Worm (Caenorhabditis elegans): ENCODE measurements around the gene C03C10.5.
A peak's percentile ranks its signal among the peaks of the same experiment; 100 is the strongest.

The C03C10.5 gene

DNA sequence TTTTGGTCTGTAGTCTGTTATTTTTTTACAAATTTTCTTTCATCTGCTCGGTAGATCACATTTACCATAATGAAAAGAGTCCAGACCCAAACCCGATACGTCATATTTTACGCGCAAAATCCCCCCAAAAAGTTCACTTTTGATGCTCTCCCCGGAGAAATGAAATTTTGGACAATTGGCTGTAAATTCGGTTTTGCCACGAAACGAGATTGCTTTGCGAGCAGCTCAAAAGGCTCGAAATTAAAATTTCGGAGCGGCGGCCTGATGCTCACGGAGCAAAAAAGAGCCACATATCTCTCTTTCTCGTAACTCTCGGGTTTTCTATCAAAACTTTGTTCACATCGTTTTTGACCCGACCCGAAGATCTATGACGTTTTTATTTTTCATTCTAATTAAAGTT is 31.4 kb upstream of the C03C10.5 start:
- TF ChIP-seq ceh-16 (tag; optimal IDR thresholded peaks at IDR 0.05) (no peak), sma-3 (GFP tag; optimal IDR thresholded peaks at IDR 0.05) (no peak), fos-1 (tag; optimal IDR thresholded peaks at IDR 0.05) (no peak), mbf-1 (tag; optimal IDR thresholded peaks at IDR 0.05) (no peak), peb-1 (tag; optimal IDR thresholded peaks at IDR 0.05) (no peak), R02D3.7 (tag; optimal IDR thresholded peaks at IDR 0.05) (no peak), C34F6.9 (tag; optimal IDR thresholded peaks at IDR 0.05) (no peak), mdl-1 (tag; optimal IDR thresholded peaks at IDR 0.05) (no peak), gmeb-1 (tag; optimal IDR thresholded peaks at IDR 0.05) (no peak), nhr-21 (tag; optimal IDR thresholded peaks at IDR 0.05) (no peak), nhr-25 (tag; optimal IDR thresholded peaks at IDR 0.05) (no peak), ceh-82 (tag; optimal IDR thresholded peaks at IDR 0.05) (no peak), nhr-6 (tag; optimal IDR thresholded peaks at IDR 0.05) (no peak), nhr-10 (tag; optimal IDR thresholded peaks at IDR 0.05) (no peak), nhr-11 (tag; optimal IDR thresholded peaks at IDR 0.05) (no peak), ztf-4 (tag; optimal IDR thresholded peaks at IDR 0.05) (no peak), mab-5 (tag; optimal IDR thresholded peaks at IDR 0.05) (no peak), nhr-23 (tag; optimal IDR thresholded peaks at IDR 0.05) (no peak)

- TF ChIP-seq dmd-4 (tag; optimal IDR thresholded peaks at IDR 0.05) (no peak), ZK546.5 (tag; optimal IDR thresholded peaks at IDR 0.05) (no peak), skn-1 (tag; optimal IDR thresholded peaks at IDR 0.05) (no peak), nhr-6 (tag; optimal IDR thresholded peaks at IDR 0.05) (no peak), elt-3 (tag; optimal IDR thresholded peaks at IDR 0.05) (no peak), sma-3 (GFP tag; optimal IDR thresholded peaks at IDR 0.05) (no peak)
Measured at ce11 chrIII:4120386-4120785, 28.5 kb upstream of the C03C10.5 start.

DNA sequence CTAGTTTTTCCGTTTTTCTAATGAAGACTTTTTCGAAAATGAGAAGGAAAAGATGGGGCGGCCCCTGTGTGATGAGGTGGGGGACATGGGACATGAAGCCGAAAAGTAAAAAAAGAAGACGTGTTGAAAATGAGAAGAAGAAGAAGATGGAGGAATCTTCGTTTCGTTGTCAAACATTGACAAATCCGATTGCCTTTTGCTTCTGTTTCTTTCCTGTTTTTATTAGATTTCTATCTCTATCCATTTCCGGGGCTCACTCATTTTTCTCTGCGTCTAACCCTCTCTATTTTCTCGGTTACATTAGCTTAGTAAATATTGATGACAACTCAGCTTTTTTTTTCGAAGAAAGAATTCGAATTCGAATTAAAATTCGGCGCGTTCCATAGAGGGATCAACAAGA is 27.8 kb upstream of the C03C10.5 start:
- TF ChIP-seq elt-3 (tag; optimal IDR thresholded peaks at IDR 0.05) (no peak), ceh-82 (tag; optimal IDR thresholded peaks at IDR 0.05) (no peak), aly-2 (tag; optimal IDR thresholded peaks at IDR 0.05) (no peak), lin-11 (tag; optimal IDR thresholded peaks at IDR 0.05) (no peak), nhr-12 (tag; optimal IDR thresholded peaks at IDR 0.05) (no peak), C34F6.9 (tag; optimal IDR thresholded peaks at IDR 0.05) (no peak), fos-1 (tag; optimal IDR thresholded peaks at IDR 0.05) (no peak), F13H6.1 (tag; optimal IDR thresholded peaks at IDR 0.05) (no peak), nhr-6 (tag; optimal IDR thresholded peaks at IDR 0.05) (no peak), unc-39 (tag; optimal IDR thresholded peaks at IDR 0.05) (no peak), Y55F3AM.14 (GFP tag; optimal IDR thresholded peaks at IDR 0.05) (no peak), lin-39 (tag; optimal IDR thresholded peaks at IDR 0.05) (no peak), nhr-21 (tag; optimal IDR thresholded peaks at IDR 0.05) (no peak), nhr-25 (tag; optimal IDR thresholded peaks at IDR 0.05) (no peak)

DNA sequence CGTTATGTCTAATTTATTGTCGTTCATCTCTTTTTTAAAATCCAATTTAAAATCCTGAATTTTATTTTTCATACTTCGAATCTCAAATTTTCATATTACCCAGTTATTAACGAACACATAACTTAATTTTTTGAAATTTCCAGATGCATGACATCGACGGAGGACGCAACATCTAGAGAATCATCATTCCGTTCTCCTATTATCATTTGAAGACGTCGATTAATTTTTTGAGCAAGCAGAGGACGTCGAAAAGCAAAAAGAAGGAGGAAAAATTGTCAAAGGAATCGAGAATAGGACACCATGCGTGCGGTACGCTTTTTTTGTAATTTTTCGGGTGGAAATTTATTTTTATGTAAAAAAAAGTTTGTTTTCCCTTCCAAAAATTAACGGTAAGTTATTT is 23.2 kb upstream of the C03C10.5 start, which contains the start of gene unc-103:
Gene unc-103, plus strand, starts transcription at position 301 of the 400 bp plus-strand sequence.
- no peak for TF ChIP-seq unc-62 (GFP tag; optimal IDR thresholded peaks at IDR 0.05)
- TF ChIP-seq aly-2 (tag; optimal IDR thresholded peaks at IDR 0.05) = no peak
- no peak for TF ChIP-seq nhr-129 (tag; optimal IDR thresholded peaks at IDR 0.05)
- TF ChIP-seq sma-9 (GFP tag; optimal IDR thresholded peaks at IDR 0.05) = no peak
- no peak for TF ChIP-seq sma-9 (tag; optimal IDR thresholded peaks at IDR 0.05)

DNA sequence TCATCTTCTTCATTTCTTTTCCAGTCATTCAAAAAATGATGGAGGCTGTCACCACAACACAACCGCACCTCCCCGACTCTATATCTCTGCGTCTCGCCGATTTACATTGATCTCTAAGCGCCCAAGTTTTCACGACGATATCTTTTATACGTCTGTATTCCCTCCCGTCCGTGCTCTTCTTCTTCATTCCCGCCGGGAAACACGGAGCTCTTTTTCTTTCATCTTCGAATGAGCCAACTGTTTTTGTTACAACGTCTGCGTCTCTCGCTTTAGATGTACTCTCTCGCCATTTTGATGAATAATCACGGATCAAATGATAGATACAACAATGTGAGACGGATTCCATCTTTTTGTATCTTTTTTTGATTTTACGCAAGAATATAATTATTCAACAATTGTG is 21.7 kb upstream of the C03C10.5 start:
- TF ChIP-seq lsy-2 (tag; optimal IDR thresholded peaks at IDR 0.05) (peak in 1 of 2 experiments; percentile 52), skn-1 (tag; optimal IDR thresholded peaks at IDR 0.05) (no peak), F13H6.1 (tag; optimal IDR thresholded peaks at IDR 0.05) (peak; percentile 64), nhr-6 (tag; optimal IDR thresholded peaks at IDR 0.05) (no peak), sma-9 (GFP tag; optimal IDR thresholded peaks at IDR 0.05) (peak; percentile 47), sma-9 (tag; optimal IDR thresholded peaks at IDR 0.05) (no peak), C34F6.9 (tag; optimal IDR thresholded peaks at IDR 0.05) (peak; percentile 19)

- TF ChIP-seq mab-5 (tag; optimal IDR thresholded peaks at IDR 0.05) (no peak), snpc-4 (tag; optimal IDR thresholded peaks at IDR 0.05) (no peak), skn-1 (tag; optimal IDR thresholded peaks at IDR 0.05) (no peak)
Measured at ce11 chrIII:4107929-4108520, 16.1 kb upstream of the C03C10.5 start.

All from whole organism, L2 larva.